Worm (Caenorhabditis elegans) whole organism, L1 larva: ENCODE data around the gene cdh-7.

ENCODE experiments used
- ama-1 ChIP-seq: fragments of 150-350 bp; optimal IDR thresholded peaks from 2 replicates; lab custom pipeline; 2014
- elt-2 ChIP-seq: sonication (generic microtip); optimal IDR thresholded peaks from 2 replicates; lab custom pipeline; 2016; ENCODE audit warnings: missing genetic modification characterization, mild to moderate bottlenecking, inconsistent platforms, missing compliant biosample characterization, missing genetic modification reagents
- elt-3 ChIP-seq, 6 experiments: fragments of 150-350 bp in 1 of 6; sonication (generic microtip); optimal IDR thresholded peaks; 2 replicates each; lab custom pipeline; 2017 to 2018; ENCODE audit warnings: missing biosample characterization in 6 of 6, missing genetic modification characterization in 6 of 6, inconsistent platforms in 1 of 6
- fos-1 ChIP-seq: fragments of 150-350 bp; optimal IDR thresholded peaks from 2 replicates; lab custom pipeline; 2014; ENCODE audit warnings: missing biosample characterization, missing genetic modification characterization
- lin-13 ChIP-seq: fragments of 150-350 bp; optimal IDR thresholded peaks from 2 replicates; lab custom pipeline; 2014; ENCODE audit warnings: missing biosample characterization, missing genetic modification reagents, missing genetic modification characterization
- lin-39 ChIP-seq: fragments of 150-350 bp; optimal IDR thresholded peaks from 2 replicates; lab custom pipeline; 2014; ENCODE audit warnings: missing biosample characterization, missing genetic modification reagents, missing genetic modification characterization
- nhr-11 ChIP-seq: fragments of 150-350 bp; optimal IDR thresholded peaks from 2 replicates; lab custom pipeline; 2014; ENCODE audit warnings: missing biosample characterization, missing genetic modification characterization
- nhr-77 ChIP-seq: fragments of 150-350 bp; optimal IDR thresholded peaks from 2 replicates; lab custom pipeline; 2014; ENCODE audit warnings: missing biosample characterization, missing genetic modification characterization
- vab-15 ChIP-seq: sonication (generic microtip); optimal IDR thresholded peaks from 2 replicates; lab custom pipeline; 2017; ENCODE audit warnings: missing genotype, mild to moderate bottlenecking, missing genetic modification characterization, missing compliant biosample characterization
- zag-1 ChIP-seq: fragments of 150-350 bp; optimal IDR thresholded peaks from 2 replicates; lab custom pipeline; 2014; ENCODE audit warnings: missing biosample characterization, missing genetic modification characterization
- ztf-11 ChIP-seq, 2 experiments: sonication (generic microtip); optimal IDR thresholded peaks; 2 replicates each; lab custom pipeline; 2016 to 2017; ENCODE audit warnings: missing genetic modification characterization in 2 of 2, missing biosample characterization in 1 of 2, missing compliant biosample characterization in 1 of 2

ce11 chrII:14816086-14816485 is 26.9 kb upstream of the cdh-7 start:
- TF ChIP-seq ama-1 (lab: Kevin White, UChicago) (no peak), elt-2 (no peak), vab-15 (tag; lab: Kevin White, UChicago) (no peak), nhr-11 (no peak), lin-39 (tag; lab: Kevin White, UChicago) (no peak), elt-3 (tag; optimal IDR thresholded peaks at IDR 0.05; lab: Kevin White, UChicago) (no peak), lin-13 (GFP tag; lab: Kevin White, UChicago) (no peak), nhr-77 (no peak), fos-1 (tag; lab: Kevin White, UChicago) (no peak), ztf-11 (tag; optimal IDR thresholded peaks at IDR 0.05; lab: Kevin White, UChicago) (no peak), zag-1 (no peak)
